Worm (Caenorhabditis elegans): ENCODE measurements around the gene arrd-24.

The arrd-24 gene

ce11 chrX:14001494-14001974 is 21.2 kb upstream of the arrd-24 start, which contains the start of gene cytb-5.1:
Gene cytb-5.1, plus strand, starts transcription at chrX:14001924.
- TF ChIP-seq ztf-11 (tag; optimal IDR thresholded peaks at IDR 0.05) (no peak), ztf-1 (GFP tag; conservative IDR thresholded peaks at IDR 0.05) (no peak), F13H6.1 (tag; optimal IDR thresholded peaks at IDR 0.05) (peak; percentile 65), ztf-4 (tag; optimal IDR thresholded peaks at IDR 0.05) (no peak), nhr-10 (tag; optimal IDR thresholded peaks at IDR 0.05) (no peak), dmd-4 (tag; optimal IDR thresholded peaks at IDR 0.05) (no peak), sma-3 (GFP tag; optimal IDR thresholded peaks at IDR 0.05) (peak; percentile 46), aly-2 (tag; optimal IDR thresholded peaks at IDR 0.05) (no peak), nhr-6 (tag; optimal IDR thresholded peaks at IDR 0.05) (no peak), nhr-77 (tag; optimal IDR thresholded peaks at IDR 0.05) (no peak), zag-1 (tag; optimal IDR thresholded peaks at IDR 0.05) (no peak), nhr-21 (tag; optimal IDR thresholded peaks at IDR 0.05) (no peak), nhr-23 (tag; optimal IDR thresholded peaks at IDR 0.05) (no peak), elt-3 (tag; optimal IDR thresholded peaks at IDR 0.05) (no peak), R02D3.7 (tag; optimal IDR thresholded peaks at IDR 0.05) (no peak), unc-39 (tag; optimal IDR thresholded peaks at IDR 0.05) (no peak), ama-1 (optimal IDR thresholded peaks at IDR 0.05) (no peak), crh-2 (tag; optimal IDR thresholded peaks at IDR 0.05) (peak; percentile 6), nhr-25 (tag; optimal IDR thresholded peaks at IDR 0.05) (peak; percentile 7), ZK546.5 (tag; optimal IDR thresholded peaks at IDR 0.05) (no peak), lin-11 (tag; optimal IDR thresholded peaks at IDR 0.05) (no peak), mdl-1 (tag; optimal IDR thresholded peaks at IDR 0.05) (no peak), sma-9 (GFP tag; optimal IDR thresholded peaks at IDR 0.05) (peak; percentile 81), sma-9 (tag; optimal IDR thresholded peaks at IDR 0.05) (no peak), skn-1 (tag; optimal IDR thresholded peaks at IDR 0.05) (no peak), unc-55 (GFP tag; optimal IDR thresholded peaks at IDR 0.05) (no peak), fos-1 (tag; optimal IDR thresholded peaks at IDR 0.05) (peak; percentile 44), gmeb-1 (tag; optimal IDR thresholded peaks at IDR 0.05) (peak; percentile 11), nhr-12 (tag; optimal IDR thresholded peaks at IDR 0.05) (no peak), C34F6.9 (tag; optimal IDR thresholded peaks at IDR 0.05) (no peak), nhr-129 (tag; optimal IDR thresholded peaks at IDR 0.05) (peak; percentile 71), ceh-16 (tag; optimal IDR thresholded peaks at IDR 0.05) (no peak), lin-39 (tag; optimal IDR thresholded peaks at IDR 0.05) (no peak), Y55F3AM.14 (GFP tag; optimal IDR thresholded peaks at IDR 0.05) (no peak), nhr-11 (tag; optimal IDR thresholded peaks at IDR 0.05) (no peak), peb-1 (tag; optimal IDR thresholded peaks at IDR 0.05) (no peak), mbf-1 (tag; optimal IDR thresholded peaks at IDR 0.05) (no peak), lsy-2 (tag; optimal IDR thresholded peaks at IDR 0.05) (no peak), egl-27 (tag; optimal IDR thresholded peaks at IDR 0.05) (no peak), lin-13 (GFP tag; optimal IDR thresholded peaks at IDR 0.05) (no peak), alr-1 (tag; optimal IDR thresholded peaks at IDR 0.05) (no peak), sem-4 (tag; optimal IDR thresholded peaks at IDR 0.05) (no peak), elt-1 (tag; optimal IDR thresholded peaks at IDR 0.05) (no peak), unc-62 (GFP tag; optimal IDR thresholded peaks at IDR 0.05) (no peak), blmp-1 (tag; optimal IDR thresholded peaks at IDR 0.05; ENCODE audit: insufficient read depth) (no peak), snpc-4 (tag; optimal IDR thresholded peaks at IDR 0.05) (no peak), nhr-237 (tag; optimal IDR thresholded peaks at IDR 0.05) (no peak), ceh-82 (tag; optimal IDR thresholded peaks at IDR 0.05) (no peak), mab-5 (tag; optimal IDR thresholded peaks at IDR 0.05) (no peak)

All from whole organism, L2 larva.